Worm (Caenorhabditis elegans): ENCODE results near the gene taf-6.1.

DNA sequence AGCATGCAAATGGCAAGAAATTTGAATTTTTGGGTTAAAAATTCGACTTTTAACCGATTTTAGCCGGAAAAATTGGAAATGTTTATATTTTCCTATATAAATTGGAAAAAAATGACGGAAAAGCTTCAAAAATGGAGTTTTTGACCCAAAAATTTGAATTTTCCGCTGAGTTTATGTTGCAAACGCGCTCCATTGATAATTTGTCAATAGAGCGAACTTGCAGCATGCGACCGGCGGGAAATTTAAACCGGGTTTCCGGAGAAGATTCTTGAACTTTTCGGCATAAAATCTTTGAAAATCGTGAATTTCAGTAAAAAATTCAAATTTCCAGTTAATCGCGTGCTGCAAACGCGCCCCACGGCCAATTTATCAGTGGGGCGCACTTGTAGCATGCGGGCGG is 3.6 kb downstream of the taf-6.1 start:
- TF ChIP-seq aly-1 (tag; optimal IDR thresholded peaks at IDR 0.05) (no peak), tbx-11 (GFP tag; IDR thresholded peaks at IDR 0.05) (no peak), B0310.2 (tag; optimal IDR thresholded peaks at IDR 0.05) (no peak), scrt-1 (GFP tag; IDR thresholded peaks at IDR 0.05) (no peak), ama-1 (optimal IDR thresholded peaks at IDR 0.05) (no peak), flt-1 (GFP tag; IDR thresholded peaks at IDR 0.05) (no peak)

Measured in whole organism, early embryonic.